Worm (Caenorhabditis elegans): ENCODE data around the gene M106.8.

M106.8 gene

DNA sequence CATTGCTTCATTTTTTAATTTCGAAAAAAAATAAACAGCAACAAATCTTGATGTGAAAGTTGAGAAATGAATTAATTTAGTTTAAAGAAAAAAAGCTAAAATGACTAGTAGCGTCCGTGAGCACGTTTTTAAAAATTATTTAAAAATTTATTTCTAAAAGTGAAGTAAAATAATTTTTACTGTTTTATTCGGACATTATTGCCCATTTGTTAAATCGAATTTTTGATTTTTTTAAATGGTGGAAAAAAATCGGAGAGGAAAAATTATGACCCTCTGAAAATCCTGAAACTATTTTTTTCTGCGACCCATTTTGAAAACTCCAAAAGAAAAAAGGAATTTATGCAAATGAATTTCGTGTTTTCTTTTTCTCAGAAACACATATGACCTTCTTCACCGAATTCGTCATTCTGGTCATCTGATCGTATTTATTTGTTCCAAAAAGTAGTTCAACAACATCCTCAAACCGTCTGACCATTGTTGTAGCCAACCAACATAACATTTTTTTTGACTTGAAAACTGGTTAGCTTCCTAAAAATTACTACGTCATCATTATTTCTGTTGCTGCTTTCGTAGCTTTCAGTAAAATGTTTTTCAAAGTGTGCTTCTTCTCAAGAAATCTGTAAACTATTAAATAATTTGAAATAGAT lies 42.6 kb upstream of the M106.8 start, which contains the start of gene F44F4.3:
Gene F44F4.3, minus strand, starts transcription at position 51 of the 647 bp plus-strand sequence.
- TF ChIP-seq nhr-85 (tag) (peak; percentile 53), unc-98 (GFP tag; IDR thresholded peaks at IDR 0.05) (no peak), blmp-1 (tag; optimal IDR thresholded peaks at IDR 0.05) (peak; percentile 12), aly-2 (tag; optimal IDR thresholded peaks at IDR 0.05) (no peak)

DNA sequence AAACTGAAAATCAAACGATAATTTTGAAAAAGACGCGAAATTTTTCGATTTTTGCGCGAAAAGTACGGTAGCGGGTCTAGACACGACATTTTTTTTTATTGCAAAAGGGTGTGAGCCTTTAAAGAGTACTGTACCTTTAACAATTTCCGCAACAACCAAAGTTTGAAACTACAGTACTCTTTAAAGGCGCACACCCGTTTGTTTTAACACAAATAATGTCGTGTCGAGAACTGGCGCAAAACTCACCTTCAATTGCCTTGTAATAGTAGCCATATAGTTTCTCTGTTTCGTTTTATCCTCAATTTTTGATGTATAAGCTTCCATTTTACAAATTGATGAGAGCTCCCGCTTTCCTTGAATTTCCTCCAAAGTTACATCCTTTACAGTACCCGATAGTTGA lies 41.8 kb upstream of the M106.8 start:
- TF ChIP-seq zip-4 (GFP tag; optimal IDR thresholded peaks at IDR 0.05) (no peak), pqm-1 (tag; optimal IDR thresholded peaks at IDR 0.05) (no peak), nhr-76 (tag; optimal IDR thresholded peaks at IDR 0.05) (no peak), unc-98 (GFP tag; IDR thresholded peaks at IDR 0.05) (no peak), fos-1 (tag; optimal IDR thresholded peaks at IDR 0.05) (no peak), ces-1 (GFP tag; optimal IDR thresholded peaks at IDR 0.05) (no peak), mef-2 (tag; optimal IDR thresholded peaks at IDR 0.05) (no peak), hpl-2 (GFP tag; optimal IDR thresholded peaks at IDR 0.05) (no peak), mdl-1 (tag; optimal IDR thresholded peaks at IDR 0.05) (no peak), nhr-20 (tag; optimal IDR thresholded peaks at IDR 0.05) (no peak), ztf-4 (tag; optimal IDR thresholded peaks at IDR 0.05) (no peak), snu-23 (GFP tag; optimal IDR thresholded peaks at IDR 0.05) (no peak), dpl-1 (GFP tag; optimal IDR thresholded peaks at IDR 0.05) (no peak), unc-62 (GFP tag; optimal IDR thresholded peaks at IDR 0.05) (no peak), aly-2 (tag; optimal IDR thresholded peaks at IDR 0.05) (no peak), tlp-1 (tag; optimal IDR thresholded peaks at IDR 0.05) (no peak), sox-4 (tag; optimal IDR thresholded peaks at IDR 0.05) (no peak), ceh-88 (GFP tag; IDR thresholded peaks at IDR 0.05) (no peak), nhr-77 (tag; optimal IDR thresholded peaks at IDR 0.05) (no peak), skn-1 (tag; optimal IDR thresholded peaks at IDR 0.05) (no peak)

DNA sequence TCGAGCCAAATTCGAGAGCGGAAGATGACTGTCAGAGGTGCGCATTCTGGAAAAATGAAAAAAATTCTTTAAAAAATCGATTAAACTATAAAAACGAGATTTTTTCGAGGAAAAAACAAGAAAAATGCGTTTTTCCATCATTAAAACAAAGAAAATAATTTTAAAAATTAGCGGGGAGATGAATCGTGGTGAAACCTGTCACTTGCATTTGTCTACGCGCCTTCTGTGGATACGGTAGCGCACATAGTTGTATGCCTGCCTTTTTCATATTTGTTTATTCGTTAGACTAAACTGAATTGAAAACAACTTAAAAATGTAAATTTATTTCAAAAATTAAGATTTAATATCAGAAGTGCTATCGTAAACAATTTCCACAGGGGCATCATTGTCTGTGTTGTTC lies 41.0 kb upstream of the M106.8 start, which contains the start of gene egg-3:
Gene egg-3, minus strand, starts transcription at position 46 of the 400 bp plus-strand sequence.
- TF ChIP-seq lin-14 (GFP tag; optimal IDR thresholded peaks at IDR 0.05), result no peak
- TF ChIP-seq sox-4 (tag; optimal IDR thresholded peaks at IDR 0.05), result no peak

DNA sequence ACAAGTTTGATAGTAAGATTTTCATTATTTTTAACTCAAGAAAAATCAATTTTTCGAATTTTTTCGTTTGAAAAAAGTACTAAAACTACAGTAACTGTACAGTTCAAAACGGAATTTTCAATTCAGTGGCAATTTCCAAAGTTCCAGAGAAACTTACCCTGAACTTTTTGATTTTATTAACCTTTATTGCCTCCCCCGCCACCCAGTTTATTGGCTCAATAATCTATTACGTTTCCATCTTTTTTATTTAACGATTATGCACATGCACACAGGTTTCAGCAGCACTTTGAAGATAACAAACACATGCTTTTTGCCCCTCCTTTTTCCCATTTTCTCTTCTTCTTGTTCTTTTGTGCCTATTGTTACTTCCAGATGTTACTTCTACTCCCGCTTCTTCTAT lies 37.2 kb upstream of the M106.8 start, which contains the start of gene lurp-1:
Gene lurp-1, plus strand, starts transcription at position 301 of the 400 bp plus-strand sequence.
- no peak for TF ChIP-seq nhr-84 (tag; optimal IDR thresholded peaks at IDR 0.05)
- peak; percentile 69 for TF ChIP-seq dsc-1 (tag; optimal IDR thresholded peaks at IDR 0.05)
- no peak for TF ChIP-seq mep-1 (tag; optimal IDR thresholded peaks at IDR 0.05)

DNA sequence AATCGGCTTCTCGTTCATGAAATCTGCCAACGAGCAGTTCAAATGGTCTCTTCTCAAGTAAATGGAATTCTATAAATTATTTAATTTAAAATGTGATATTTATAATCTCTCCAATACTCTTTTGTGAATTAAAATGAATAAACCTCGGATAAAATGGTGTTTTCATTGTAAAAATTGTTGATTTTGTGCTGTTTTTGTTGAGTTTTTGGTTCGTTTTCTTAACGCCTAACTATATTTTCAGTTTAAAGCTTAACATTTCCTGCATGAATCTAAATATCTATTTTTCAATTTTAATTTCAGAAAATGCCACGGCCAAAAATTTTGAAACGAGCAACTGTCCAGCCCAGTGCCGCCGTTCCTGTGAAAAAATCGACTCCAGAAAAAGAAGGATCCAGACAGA lies 30.2 kb upstream of the M106.8 start, which contains the start of gene orc-2:
Gene orc-2, plus strand, starts transcription at position 301 of the 400 bp plus-strand sequence.
- TF ChIP-seq nhr-237 (tag; optimal IDR thresholded peaks at IDR 0.05), result no peak
- TF ChIP-seq efl-1 (optimal IDR thresholded peaks at IDR 0.05), result no peak
- no peak for TF ChIP-seq efl-1 (GFP tag; optimal IDR thresholded peaks at IDR 0.05 in 1 of 2)
- no peak for TF ChIP-seq efl-3 (GFP tag; optimal IDR thresholded peaks at IDR 0.05)
- no peak for TF ChIP-seq dpl-1 (GFP tag; optimal IDR thresholded peaks at IDR 0.05)
- TF ChIP-seq jun-1 (tag; optimal IDR thresholded peaks at IDR 0.05), result no peak
- no peak for TF ChIP-seq lir-3 (tag; optimal IDR thresholded peaks at IDR 0.05; ENCODE audit: poor library complexity)
- TF ChIP-seq mef-2 (tag; optimal IDR thresholded peaks at IDR 0.05), result no peak
- TF ChIP-seq Y116A8C.19 (tag; optimal IDR thresholded peaks at IDR 0.05; ENCODE audit: borderline replicate concordance), result no peak
- TF ChIP-seq pqm-1 (tag; optimal IDR thresholded peaks at IDR 0.05), result no peak
- no peak for TF ChIP-seq nhr-28 (tag; optimal IDR thresholded peaks at IDR 0.05)
- no peak for TF ChIP-seq unc-130 (tag; optimal IDR thresholded peaks at IDR 0.05)
- no peak for TF ChIP-seq lsy-2 (tag; optimal IDR thresholded peaks at IDR 0.05)

Data from whole organism, L1 larva.